Worm (Caenorhabditis elegans) whole organism, midembryonic: Measurements from ENCODE around the gene R04A9.7.

ENCODE experiments used
- flt-1 ChIP-seq: fragments of 200-800 bp; sonication (Bioruptor generic); IDR thresholded peaks from 2 replicates; pipeline ENCODE4 v1.3.6; 2022; ENCODE audit warnings: missing genetic modification characterization, missing compliant biosample characterization
- med-1 ChIP-seq: sonication (generic microtip); optimal IDR thresholded peaks from 2 replicates; lab custom pipeline; 2017; ENCODE audit warnings: missing genetic modification characterization, mild to moderate bottlenecking, missing compliant biosample characterization, antibody characterized with exemption, missing genetic modification reagents; ENCODE audit not compliant: insufficient read depth
- ref-1 ChIP-seq: fragments of 200-800 bp; sonication (Bioruptor generic); conservative IDR thresholded peaks from 2 replicates; pipeline ENCODE4 v1.3.6; 2022; ENCODE audit warnings: missing genetic modification reagents, missing genetic modification characterization, missing compliant biosample characterization

DNA sequence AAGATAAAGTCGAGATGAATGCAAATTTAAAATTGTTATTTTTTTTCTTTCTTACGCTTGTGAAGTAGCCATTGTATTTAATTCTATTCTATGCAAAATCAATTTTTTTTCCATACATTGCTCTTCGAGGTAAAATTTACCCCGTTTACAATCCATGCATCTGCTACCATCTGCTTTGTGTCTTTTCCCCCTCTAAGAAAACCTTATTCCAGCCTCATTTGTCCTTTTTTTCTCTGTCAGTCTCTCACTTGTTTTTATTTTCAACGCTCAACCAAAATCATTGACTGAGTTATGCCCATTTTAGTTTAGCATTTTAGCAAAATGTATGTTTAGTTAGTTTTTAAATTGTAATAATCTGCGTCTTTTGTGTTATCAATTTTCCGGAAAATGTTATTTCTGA lies 24.8 kb downstream of the R04A9.7 start:
- TF ChIP-seq ref-1 (GFP tag; lab: Robert Waterston, UW) (no peak), flt-1 (GFP tag; lab: Robert Waterston, UW) (no peak), med-1 (no peak)
